Worm (Caenorhabditis elegans) whole organism, L3 larva: ENCODE results near the gene F21C10.11.

Source experiments
- R02D3.7 ChIP-seq: fragments of 150-350 bp; optimal IDR thresholded peaks from 2 replicates; lab custom pipeline; 2014; ENCODE audit warnings: missing biosample characterization, missing genetic modification characterization
- aly-2 ChIP-seq: fragments of 150-350 bp; optimal IDR thresholded peaks from 2 replicates; lab custom pipeline; 2014; ENCODE audit warnings: missing biosample characterization, missing genetic modification characterization
- ama-1 ChIP-seq: fragments of 150-350 bp; optimal IDR thresholded peaks from 2 replicates; lab custom pipeline; 2018
- ceh-28 ChIP-seq: fragments of 150-350 bp; optimal IDR thresholded peaks from 2 replicates; lab custom pipeline; 2014; ENCODE audit warnings: missing biosample characterization, missing genetic modification reagents, missing genetic modification characterization
- ceh-82 ChIP-seq: fragments of 150-350 bp; optimal IDR thresholded peaks from 2 replicates; lab custom pipeline; 2014; ENCODE audit warnings: missing biosample characterization, missing genetic modification characterization
- egl-5 ChIP-seq: fragments of 150-350 bp; optimal IDR thresholded peaks from 2 replicates; lab custom pipeline; 2017; ENCODE audit warnings: missing biosample characterization, missing genetic modification reagents, missing genetic modification characterization, inconsistent platforms
- elt-1 ChIP-seq: fragments of 150-350 bp; optimal IDR thresholded peaks from 2 replicates; lab custom pipeline; 2014; ENCODE audit warnings: missing biosample characterization, missing genetic modification characterization
- elt-3 ChIP-seq, 3 experiments: fragments of 150-350 bp in 1 of 3; sonication (generic microtip) in 2 of 3; optimal IDR thresholded peaks; 2 replicates in 2 of 3; 4 replicates in 1 of 3; lab custom pipeline; 2014 to 2017; ENCODE audit warnings: missing biosample characterization in 3 of 3, missing genetic modification characterization in 3 of 3
- eor-1 ChIP-seq, 2 experiments: fragments of 150-350 bp; optimal IDR thresholded peaks; 2 replicates each; lab custom pipeline; 2014 to 2018; ENCODE audit warnings: missing biosample characterization in 2 of 2, missing genetic modification characterization in 2 of 2
- fkh-2 ChIP-seq: fragments of 150-350 bp; optimal IDR thresholded peaks from 2 replicates; lab custom pipeline; 2014; ENCODE audit warnings: missing biosample characterization, missing genetic modification reagents, missing genetic modification characterization
- fos-1 ChIP-seq: fragments of 150-350 bp; optimal IDR thresholded peaks from 2 replicates; lab custom pipeline; 2014; ENCODE audit warnings: missing biosample characterization, missing genetic modification characterization
- hmg-11 ChIP-seq: sonication (generic microtip); optimal IDR thresholded peaks from 2 replicates; lab custom pipeline; 2016; ENCODE audit warnings: missing genetic modification characterization, missing compliant biosample characterization
- jun-1 ChIP-seq: fragments of 150-350 bp; optimal IDR thresholded peaks from 2 replicates; lab custom pipeline; 2014; ENCODE audit warnings: missing biosample characterization, missing genetic modification reagents, missing genetic modification characterization
- lin-15B ChIP-seq: fragments of 150-350 bp; optimal IDR thresholded peaks from 2 replicates; lab custom pipeline; 2014; ENCODE audit warnings: missing biosample characterization, missing genetic modification characterization
- lsy-12 ChIP-seq: sonication (generic microtip); optimal IDR thresholded peaks from 2 replicates; lab custom pipeline; 2016; ENCODE audit warnings: mild to moderate bottlenecking, missing genetic modification characterization, missing compliant biosample characterization
- mdl-1 ChIP-seq: fragments of 150-350 bp; optimal IDR thresholded peaks from 2 replicates; lab custom pipeline; 2014; ENCODE audit warnings: missing biosample characterization, missing genetic modification characterization
- nfya-1 ChIP-seq: sonication (generic microtip); optimal IDR thresholded peaks from 2 replicates; lab custom pipeline; 2017; ENCODE audit warnings: missing genetic modification characterization, mild to moderate bottlenecking, missing compliant biosample characterization, antibody characterized with exemption, moderate library complexity; ENCODE audit not compliant: insufficient read depth
- nhr-11 ChIP-seq: fragments of 150-350 bp; optimal IDR thresholded peaks from 2 replicates; lab custom pipeline; 2014; ENCODE audit warnings: missing biosample characterization, missing genetic modification characterization
- nhr-12 ChIP-seq: fragments of 150-350 bp; optimal IDR thresholded peaks from 2 replicates; lab custom pipeline; 2014; ENCODE audit warnings: missing biosample characterization, missing genetic modification characterization
- nhr-23 ChIP-seq: fragments of 150-350 bp; optimal IDR thresholded peaks from 2 replicates; lab custom pipeline; 2014; ENCODE audit warnings: missing biosample characterization, missing genetic modification reagents, missing genetic modification characterization
- nhr-237 ChIP-seq: fragments of 150-350 bp; optimal IDR thresholded peaks from 2 replicates; lab custom pipeline; 2014; ENCODE audit warnings: missing biosample characterization, missing genetic modification characterization
- nhr-25 ChIP-seq: sonication (generic microtip); optimal IDR thresholded peaks from 2 replicates; lab custom pipeline; 2017; ENCODE audit warnings: missing biosample characterization, missing genetic modification characterization
- nhr-43 ChIP-seq: sonication (generic microtip); optimal IDR thresholded peaks from 2 replicates; lab custom pipeline; 2016; ENCODE audit warnings: mild to moderate bottlenecking, missing genetic modification characterization, missing compliant biosample characterization; ENCODE audit not compliant: poor library complexity, severe bottlenecking
- nhr-76 ChIP-seq: fragments of 150-350 bp; sonication (generic microtip); optimal IDR thresholded peaks from 5 replicates; lab custom pipeline; 2014; ENCODE audit warnings: missing biosample characterization, missing genetic modification characterization
- nhr-77 ChIP-seq: fragments of 150-350 bp; optimal IDR thresholded peaks from 2 replicates; lab custom pipeline; 2014; ENCODE audit warnings: missing biosample characterization, missing genetic modification characterization
- pqm-1 ChIP-seq: fragments of 150-350 bp; optimal IDR thresholded peaks from 2 replicates; lab custom pipeline; 2017; ENCODE audit warnings: missing biosample characterization, missing genetic modification characterization, inconsistent platforms
- sea-2 ChIP-seq: fragments of 150-350 bp; sonication (generic microtip); optimal IDR thresholded peaks from 4 replicates; lab custom pipeline; 2014; ENCODE audit warnings: missing biosample characterization, missing genetic modification reagents, missing genetic modification characterization
- skn-1 ChIP-seq: fragments of 150-350 bp; optimal IDR thresholded peaks from 2 replicates; lab custom pipeline; 2014; ENCODE audit warnings: missing biosample characterization, missing genetic modification characterization
- snpc-4 ChIP-seq: fragments of 150-350 bp; optimal IDR thresholded peaks from 2 replicates; lab custom pipeline; 2014; ENCODE audit warnings: missing biosample characterization, missing genetic modification characterization
- tbx-2 ChIP-seq: sonication (generic microtip); optimal IDR thresholded peaks from 2 replicates; lab custom pipeline; 2016; ENCODE audit warnings: mild to moderate bottlenecking, missing genetic modification characterization, missing compliant biosample characterization
- zag-1 ChIP-seq: fragments of 150-350 bp; optimal IDR thresholded peaks from 2 replicates; lab custom pipeline; 2014; ENCODE audit warnings: missing biosample characterization, missing genetic modification characterization
- ztf-11 ChIP-seq: fragments of 150-350 bp; optimal IDR thresholded peaks from 2 replicates; lab custom pipeline; 2014; ENCODE audit warnings: missing biosample characterization, missing genetic modification characterization
- ztf-4 ChIP-seq: fragments of 150-350 bp; optimal IDR thresholded peaks from 2 replicates; lab custom pipeline; 2014; ENCODE audit warnings: missing biosample characterization, missing genetic modification characterization

F21C10.11 gene

ce11 chrV:9130766-9131165 is 7.5 kb downstream of the F21C10.11 start, which contains the start of gene F21C10.19:
Gene F21C10.19 (plus strand): TSS chrV:9131066.
- no peak for TF ChIP-seq nhr-25 (tag; lab: Kevin White, UChicago)
- no peak for TF ChIP-seq nhr-43 (tag; lab: Kevin White, UChicago)
- no peak for TF ChIP-seq fos-1 (tag; lab: Kevin White, UChicago)
- TF ChIP-seq ceh-82 (tag; lab: Kevin White, UChicago), result no peak
- TF ChIP-seq jun-1 (tag; lab: Kevin White, UChicago), result no peak
- TF ChIP-seq ceh-28 (tag; lab: Kevin White, UChicago), result no peak

ce11 chrV:9132043-9132442 is 8.8 kb downstream of the F21C10.11 start, which contains the start of gene F21C10.1:
Gene F21C10.1 (plus strand): TSS chrV:9132343.
- TF ChIP-seq nhr-43 (tag; lab: Kevin White, UChicago), result no peak
- TF ChIP-seq pqm-1 (tag; lab: Kevin White, UChicago), result no peak
- TF ChIP-seq jun-1 (tag; lab: Kevin White, UChicago), result no peak
- TF ChIP-seq skn-1 (tag; lab: Kevin White, UChicago), result no peak
- no peak for TF ChIP-seq tbx-2 (tag; lab: Kevin White, UChicago)
- no peak for TF ChIP-seq nhr-237
- TF ChIP-seq elt-1 (tag; lab: Kevin White, UChicago), result no peak
- TF ChIP-seq sea-2 (GFP tag; lab: Kevin White, UChicago), result no peak
- no peak for TF ChIP-seq nhr-77 (tag; lab: Kevin White, UChicago)
- TF ChIP-seq, all 47 proteins: peak for 0

- no peak for TF ChIP-seq hmg-11 (tag; lab: Kevin White, UChicago)
- peak; percentile 3 for TF ChIP-seq nhr-11 (tag; lab: Kevin White, UChicago)
- TF ChIP-seq, all 47 proteins: peak for 1
These were observed 10.7 kb downstream of the F21C10.11 start, which contains the start of gene B0222.1 for ce11 chrV:9133950-9134349. Gene B0222.1 (plus strand): TSS chrV:9134255.

ce11 chrV:9137618-9138017 is 14.3 kb downstream of the F21C10.11 start, which contains the start of gene pitr-2:
Gene pitr-2 (minus strand): TSS chrV:9137718.
- no peak for TF ChIP-seq mdl-1
- no peak for TF ChIP-seq zag-1 (tag; lab: Kevin White, UChicago)
- no peak for TF ChIP-seq nfya-1
- TF ChIP-seq ceh-82 (tag; lab: Kevin White, UChicago), result no peak
- TF ChIP-seq lin-15B (tag; lab: Kevin White, UChicago), result no peak
- TF ChIP-seq nhr-25 (tag; lab: Kevin White, UChicago), result no peak
- TF ChIP-seq jun-1 (tag; lab: Kevin White, UChicago), result no peak
- no peak for TF ChIP-seq ztf-11 (tag; lab: Kevin White, UChicago)
- TF ChIP-seq nhr-12 (tag; lab: Kevin White, UChicago), result no peak
- no peak for TF ChIP-seq snpc-4 (tag; lab: Kevin White, UChicago)
- TF ChIP-seq eor-1 (tag; optimal IDR thresholded peaks at IDR 0.05; lab: Kevin White, UChicago), result no peak
- TF ChIP-seq nhr-76 (tag; lab: Kevin White, UChicago), result no peak
- no peak for TF ChIP-seq lsy-12
- no peak for TF ChIP-seq ztf-4 (tag; lab: Kevin White, UChicago)
- no peak for TF ChIP-seq fos-1 (tag; lab: Kevin White, UChicago)
- no peak for TF ChIP-seq nhr-237
- TF ChIP-seq nhr-43 (tag; lab: Kevin White, UChicago), result no peak

- TF ChIP-seq skn-1 (tag; lab: Kevin White, UChicago), result no peak
- no peak for TF ChIP-seq eor-1 (tag; optimal IDR thresholded peaks at IDR 0.05; lab: Kevin White, UChicago)
- no peak for TF ChIP-seq elt-3 (tag; optimal IDR thresholded peaks at IDR 0.05; lab: Kevin White, UChicago)
- TF ChIP-seq elt-1 (tag; lab: Kevin White, UChicago), result no peak
- no peak for TF ChIP-seq nhr-11 (tag; lab: Kevin White, UChicago)
- no peak for TF ChIP-seq ama-1 (lab: Kevin White, UChicago)
- TF ChIP-seq egl-5 (tag; lab: Kevin White, UChicago), result no peak
- TF ChIP-seq jun-1 (tag; lab: Kevin White, UChicago), result no peak
- no peak for TF ChIP-seq nhr-23 (tag; lab: Kevin White, UChicago)
- no peak for TF ChIP-seq fkh-2 (tag; lab: Kevin White, UChicago)
- TF ChIP-seq nhr-77 (tag; lab: Kevin White, UChicago), result no peak
- TF ChIP-seq nhr-43 (tag; lab: Kevin White, UChicago), result no peak
- no peak for TF ChIP-seq ceh-28 (tag; lab: Kevin White, UChicago)
- no peak for TF ChIP-seq aly-2 (tag; lab: Kevin White, UChicago)
- no peak for TF ChIP-seq fos-1 (tag; lab: Kevin White, UChicago)
- no peak for TF ChIP-seq R02D3.7 (tag; lab: Kevin White, UChicago)
- no peak for TF ChIP-seq nhr-12 (tag; lab: Kevin White, UChicago)
- TF ChIP-seq ztf-4 (tag; lab: Kevin White, UChicago), result no peak
- TF ChIP-seq mdl-1, result no peak
- TF ChIP-seq ztf-11 (tag; lab: Kevin White, UChicago), result no peak
These were observed 18.0 kb downstream of the F21C10.11 start, which contains the start of gene pitr-3 for ce11 chrV:9141297-9141696. Gene pitr-3 (minus strand): TSS chrV:9141397.
